Fruit fly (Drosophila melanogaster): ENCODE results near the gene CG16989.
A peak's percentile ranks its signal among the peaks of the same experiment; 100 is the strongest.

CG16989 gene

DNA sequence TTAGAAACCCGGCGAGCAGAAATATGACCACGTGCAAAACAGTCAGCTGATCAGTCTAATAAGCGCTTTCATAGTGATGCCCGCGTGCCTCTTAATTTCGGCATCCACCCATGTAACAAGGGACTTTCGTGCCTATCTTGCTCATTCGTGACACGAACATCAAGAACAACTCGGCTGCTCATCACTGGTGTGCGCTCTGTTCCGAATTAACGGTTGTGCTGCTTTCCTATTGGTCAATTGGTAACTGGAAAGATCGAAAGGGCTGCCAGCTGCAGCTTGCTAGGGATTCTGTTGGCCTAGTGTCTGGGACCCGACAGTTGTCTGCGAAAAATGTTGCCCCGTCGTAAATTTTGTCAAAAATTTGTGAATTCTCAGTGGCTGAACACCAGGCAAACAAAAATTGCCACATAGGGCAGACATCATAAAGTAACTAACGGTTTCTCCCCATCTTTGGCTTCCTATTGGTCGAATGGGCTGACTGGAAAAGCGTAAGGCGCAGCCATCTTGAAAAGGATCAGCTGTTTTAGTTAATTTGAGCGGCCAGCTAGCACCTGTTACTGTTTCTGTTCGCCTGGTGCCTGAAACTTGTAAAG lies 3.5 kb downstream of the CG16989 start (continued):
- TF ChIP-seq Trl (optimal IDR thresholded peaks at IDR 0.05) (no peak), Trl (GFP tag; optimal IDR thresholded peaks at IDR 0.05) (no peak), zfh2 (GFP tag; optimal IDR thresholded peaks at IDR 0.05) (peak; percentile 8), unc-4 (GFP tag; IDR thresholded peaks at IDR 0.05; ENCODE audit: partially characterized antibody) (peak; percentile 93), CG14441 (GFP tag; IDR thresholded peaks at IDR 0.05) (no peak), Rfx (GFP tag; IDR thresholded peaks at IDR 0.05) (peak; percentile 71), kni (GFP tag; optimal IDR thresholded peaks at IDR 0.05) (peak; percentile 91), CG15514 (GFP tag; optimal IDR thresholded peaks at IDR 0.05) (peak; percentile 18), BEAF-32 (GFP tag; optimal IDR thresholded peaks at IDR 0.05) (peak; percentile 87), ranshi (GFP tag; IDR thresholded peaks at IDR 0.05) (0 out of 2 replicates have a peak, but pooled peaks have one; percentile 15), corto (GFP tag; optimal IDR thresholded peaks at IDR 0.05) (peak; percentile 59), gcm (GFP tag; optimal IDR thresholded peaks at IDR 0.05) (peak; percentile 18), Bgb (GFP tag; IDR thresholded peaks at IDR 0.05; ENCODE audit: partially characterized antibody) (peak; percentile 95), CG6791 (GFP tag; IDR thresholded peaks at IDR 0.05; ENCODE audit: partially characterized antibody) (peak; percentile 98), HmgD (GFP tag; optimal IDR thresholded peaks at IDR 0.05) (peak; percentile 18), kah (GFP tag; optimal IDR thresholded peaks at IDR 0.05) (peak; percentile 33), CG1603 (tag; optimal IDR thresholded peaks at IDR 0.05) (peak; percentile 11), trem (tag; optimal IDR thresholded peaks at IDR 0.05) (peak; percentile 23), oc (tag; optimal IDR thresholded peaks at IDR 0.05) (peak; percentile 49), CG2889 (GFP tag; IDR thresholded peaks at IDR 0.05) (no peak), CG18599 (GFP tag; optimal IDR thresholded peaks at IDR 0.05) (peak; percentile 21), Hmr (GFP tag; optimal IDR thresholded peaks at IDR 0.05) (peak; percentile 90), zen (tag; optimal IDR thresholded peaks at IDR 0.05) (no peak), crp (GFP tag; optimal IDR thresholded peaks at IDR 0.05) (peak; percentile 10 to 82), CG10366 (GFP tag; IDR thresholded peaks at IDR 0.05) (no peak), NC2β (GFP tag; optimal IDR thresholded peaks at IDR 0.05) (peak; percentile 5), CG3065 (GFP tag; optimal IDR thresholded peaks at IDR 0.05) (no peak), HmgZ (tag; optimal IDR thresholded peaks at IDR 0.05) (peak; percentile 40), Sry-δ (GFP tag; optimal IDR thresholded peaks at IDR 0.05) (peak; percentile 60), rib (GFP tag; IDR thresholded peaks at IDR 0.05) (peak; percentile 46; the same call in 1 of the 2 replicates), CG31365 (tag; optimal IDR thresholded peaks at IDR 0.05) (no peak), CG11085 (GFP tag; IDR thresholded peaks at IDR 0.05) (no peak), Nf-YC (tag; optimal IDR thresholded peaks at IDR 0.05) (peak; percentile 99), sna (GFP tag; IDR thresholded peaks at IDR 0.05; ENCODE audit: partially characterized antibody) (peak; percentile 96), mld (GFP tag; IDR thresholded peaks at IDR 0.05; ENCODE audit: partially characterized antibody) (peak; percentile 96), CG15601 (tag; optimal IDR thresholded peaks at IDR 0.05) (peak; percentile 7), bbx (GFP tag; IDR thresholded peaks at IDR 0.05; ENCODE audit: partially characterized antibody) (peak; percentile 98), CG7928 (GFP tag; optimal IDR thresholded peaks at IDR 0.05) (no peak), CG4617 (GFP tag; optimal IDR thresholded peaks at IDR 0.05; ENCODE audit: borderline replicate concordance) (no peak), tap (tag; optimal IDR thresholded peaks at IDR 0.05) (no peak), zen2 (GFP tag; IDR thresholded peaks at IDR 0.05; ENCODE audit: partially characterized antibody) (peak; percentile 98), sim (GFP tag; IDR thresholded peaks at IDR 0.05) (no peak), CG4328 (GFP tag; optimal IDR thresholded peaks at IDR 0.05) (no peak), CG8290 (GFP tag; optimal IDR thresholded peaks at IDR 0.05) (no peak), CG8290 (tag; optimal IDR thresholded peaks at IDR 0.05) (peak in 1 of 2 experiments; percentile 79), Gug (GFP tag; IDR thresholded peaks at IDR 0.05) (peak; percentile 11; the same call in 1 of the 4 replicates), cwo (GFP tag; optimal IDR thresholded peaks at IDR 0.05) (peak; percentile 9), CG13624 (GFP tag; optimal IDR thresholded peaks at IDR 0.05) (peak; percentile 10), Eip74EF (GFP tag; optimal IDR thresholded peaks at IDR 0.05) (no peak)
